Worm (Caenorhabditis elegans) whole organism, L1 larva: ENCODE results near the gene idpp-14.

ENCODE experiments used
- C16A3.4 ChIP-seq: fragments of 150-350 bp; optimal IDR thresholded peaks from 2 replicates; lab custom pipeline; 2014; ENCODE audit warnings: missing biosample characterization, missing genetic modification characterization
- C34B4.2 ChIP-seq: sonication (generic microtip); optimal IDR thresholded peaks from 2 replicates; lab custom pipeline; 2017; ENCODE audit warnings: mild to moderate bottlenecking, missing genetic modification characterization, missing compliant biosample characterization
- F16B12.6 ChIP-seq: fragments of 150-350 bp; optimal IDR thresholded peaks from 2 replicates; lab custom pipeline; 2014; ENCODE audit warnings: missing biosample characterization, missing genetic modification characterization
- Y116A8C.19 ChIP-seq: sonication (generic microtip); optimal IDR thresholded peaks from 2 replicates; lab custom pipeline; 2016; ENCODE audit warnings: missing compliant biosample characterization, missing genetic modification characterization, borderline replicate concordance
- alr-1 ChIP-seq: fragments of 200-800 bp; sonication (Bioruptor generic); optimal IDR thresholded peaks from 2 replicates; lab custom pipeline; 2018; ENCODE audit warnings: borderline replicate concordance, mild to moderate bottlenecking, missing genetic modification characterization, missing compliant biosample characterization
- ama-1 ChIP-seq: fragments of 150-350 bp; optimal IDR thresholded peaks from 2 replicates; lab custom pipeline; 2014
- blmp-1 ChIP-seq: fragments of 150-350 bp; optimal IDR thresholded peaks from 2 replicates; lab custom pipeline; 2014; ENCODE audit warnings: missing biosample characterization, missing genetic modification characterization
- ceh-63 ChIP-seq: fragments of 200-800 bp; sonication (Bioruptor generic); optimal IDR thresholded peaks from 2 replicates; lab custom pipeline; 2018; ENCODE audit warnings: mild to moderate bottlenecking, missing genetic modification characterization, missing compliant biosample characterization
- ceh-82 ChIP-seq, 3 experiments: fragments of 150-350 bp in 1 of 3; sonication (generic microtip) in 2 of 3; optimal IDR thresholded peaks; 2 replicates each; lab custom pipeline; 2014 to 2017; ENCODE audit warnings: missing biosample characterization in 3 of 3, missing genetic modification characterization in 3 of 3
- ceh-88 ChIP-seq: fragments of 200-800 bp; sonication (Bioruptor generic); IDR thresholded peaks from 2 replicates; pipeline ENCODE4 v1.3.6; 2022; ENCODE audit warnings: missing genetic modification characterization, missing compliant biosample characterization
- ceh-90 ChIP-seq: sonication (generic microtip); optimal IDR thresholded peaks from 2 replicates; lab custom pipeline; 2016; ENCODE audit warnings: missing genetic modification characterization, missing compliant biosample characterization
- ces-1 ChIP-seq: fragments of 150-350 bp; optimal IDR thresholded peaks from 2 replicates; lab custom pipeline; 2014; ENCODE audit warnings: missing biosample characterization, missing genetic modification reagents, missing genetic modification characterization
- dpl-1 ChIP-seq, 3 experiments: fragments of 150-350 bp in 2 of 3; sonication (generic microtip) in 1 of 3; optimal IDR thresholded peaks; 2 replicates each; lab custom pipeline; 2014 to 2017; ENCODE audit warnings: missing biosample characterization in 3 of 3, missing genetic modification characterization in 3 of 3, missing genetic modification reagents in 3 of 3
- dsc-1 ChIP-seq: sonication (generic microtip); optimal IDR thresholded peaks from 2 replicates; lab custom pipeline; 2016; ENCODE audit warnings: mild to moderate bottlenecking, missing genetic modification characterization, missing compliant biosample characterization
- efl-3 ChIP-seq: fragments of 200-800 bp; sonication (Bioruptor generic); optimal IDR thresholded peaks from 2 replicates; lab custom pipeline; 2018; ENCODE audit warnings: mild to moderate bottlenecking, missing genetic modification characterization, missing compliant biosample characterization
- egl-13 ChIP-seq: sonication (generic microtip); optimal IDR thresholded peaks from 2 replicates; lab custom pipeline; 2016; ENCODE audit warnings: missing genotype, missing genetic modification reagents, missing genetic modification characterization, missing compliant biosample characterization
- ets-5 ChIP-seq: fragments of 200-800 bp; sonication (Bioruptor generic); IDR thresholded peaks from 2 replicates; pipeline ENCODE4 v1.3.6; 2022; ENCODE audit warnings: missing genetic modification characterization, missing compliant biosample characterization
- fkh-10 ChIP-seq: sonication (generic microtip); optimal IDR thresholded peaks from 2 replicates; lab custom pipeline; 2017; ENCODE audit warnings: missing biosample characterization, missing genetic modification reagents, missing genetic modification characterization
- fkh-4 ChIP-seq: sonication (generic microtip); optimal IDR thresholded peaks from 2 replicates; lab custom pipeline; 2016; ENCODE audit warnings: missing compliant biosample characterization, missing genetic modification characterization, borderline replicate concordance
- fos-1 ChIP-seq: fragments of 150-350 bp; optimal IDR thresholded peaks from 2 replicates; lab custom pipeline; 2014; ENCODE audit warnings: missing biosample characterization, missing genetic modification characterization
- grh-1 ChIP-seq: fragments of 200-800 bp; sonication (Bioruptor generic); IDR thresholded peaks from 2 replicates; pipeline ENCODE4 v1.3.6; 2022; ENCODE audit warnings: missing genetic modification reagents, missing genetic modification characterization, missing compliant biosample characterization
- hlh-17 ChIP-seq: fragments of 200-800 bp; sonication (Bioruptor generic); optimal IDR thresholded peaks from 2 replicates; lab custom pipeline; 2018; ENCODE audit warnings: missing genetic modification characterization, mild to moderate bottlenecking, missing compliant biosample characterization, moderate library complexity, borderline replicate concordance
- irx-1 ChIP-seq: sonication (generic microtip); optimal IDR thresholded peaks from 2 replicates; lab custom pipeline; 2016; ENCODE audit warnings: missing genetic modification characterization, missing compliant biosample characterization
- jun-1 ChIP-seq: fragments of 150-350 bp; optimal IDR thresholded peaks from 2 replicates; lab custom pipeline; 2014; ENCODE audit warnings: missing biosample characterization, missing genetic modification reagents, missing genetic modification characterization
- lin-39 ChIP-seq: fragments of 150-350 bp; optimal IDR thresholded peaks from 2 replicates; lab custom pipeline; 2014; ENCODE audit warnings: missing biosample characterization, missing genetic modification reagents, missing genetic modification characterization
- lir-3 ChIP-seq: sonication (generic microtip); optimal IDR thresholded peaks from 2 replicates; lab custom pipeline; 2016; ENCODE audit warnings: mild to moderate bottlenecking, missing genetic modification characterization, moderate library complexity, missing compliant biosample characterization; ENCODE audit not compliant: poor library complexity
- lsy-2 ChIP-seq, 2 experiments: fragments of 150-350 bp; optimal IDR thresholded peaks; 2 replicates each; lab custom pipeline; 2014; ENCODE audit warnings: missing biosample characterization in 2 of 2, missing genetic modification characterization in 2 of 2
- mab-9 ChIP-seq: fragments of 200-800 bp; sonication (Bioruptor generic); IDR thresholded peaks from 2 replicates; pipeline ENCODE4 v1.3.6; 2022; ENCODE audit warnings: missing genetic modification reagents, missing genetic modification characterization, missing compliant biosample characterization
- mdl-1 ChIP-seq, 2 experiments: fragments of 150-350 bp; optimal IDR thresholded peaks; 2 replicates each; lab custom pipeline; 2014 to 2017; ENCODE audit warnings: missing biosample characterization in 2 of 2, missing genetic modification characterization in 2 of 2, inconsistent platforms in 1 of 2
- mef-2 ChIP-seq: fragments of 150-350 bp; optimal IDR thresholded peaks from 2 replicates; lab custom pipeline; 2014; ENCODE audit warnings: missing biosample characterization, missing genetic modification characterization
- mep-1 ChIP-seq: fragments of 150-350 bp; optimal IDR thresholded peaks from 2 replicates; lab custom pipeline; 2014; ENCODE audit warnings: missing biosample characterization, missing genetic modification characterization
- nhr-11 ChIP-seq: fragments of 150-350 bp; optimal IDR thresholded peaks from 2 replicates; lab custom pipeline; 2014; ENCODE audit warnings: missing biosample characterization, missing genetic modification characterization
- nhr-20 ChIP-seq: sonication (generic microtip); optimal IDR thresholded peaks from 2 replicates; lab custom pipeline; 2016; ENCODE audit warnings: mild to moderate bottlenecking, missing genetic modification characterization, missing compliant biosample characterization
- nhr-237 ChIP-seq: fragments of 150-350 bp; optimal IDR thresholded peaks from 2 replicates; lab custom pipeline; 2014; ENCODE audit warnings: missing biosample characterization, missing genetic modification characterization
- nhr-47 ChIP-seq: sonication (generic microtip); optimal IDR thresholded peaks from 2 replicates; lab custom pipeline; 2016; ENCODE audit warnings: mild to moderate bottlenecking, missing genetic modification characterization, moderate library complexity, missing compliant biosample characterization
- nhr-77 ChIP-seq: fragments of 150-350 bp; optimal IDR thresholded peaks from 2 replicates; lab custom pipeline; 2014; ENCODE audit warnings: missing biosample characterization, missing genetic modification characterization
- nhr-84 ChIP-seq: sonication (generic microtip); optimal IDR thresholded peaks from 2 replicates; lab custom pipeline; 2017; ENCODE audit warnings: missing biosample characterization, missing genetic modification characterization
- nhr-85 ChIP-seq: sonication (generic microtip); peaks from one replicate; lab custom pipeline; 2016; ENCODE audit warnings: missing genetic modification characterization, inconsistent platforms, missing compliant biosample characterization
- pag-3 ChIP-seq: sonication (generic microtip); optimal IDR thresholded peaks from 2 replicates; lab custom pipeline; 2017; ENCODE audit warnings: missing genetic modification characterization, mild to moderate bottlenecking, missing compliant biosample characterization, antibody characterized with exemption, borderline replicate concordance; ENCODE audit not compliant: insufficient read depth
- pqm-1 ChIP-seq: sonication (generic microtip); optimal IDR thresholded peaks from 3 replicates; lab custom pipeline; 2017; ENCODE audit warnings: missing biosample characterization, missing genetic modification characterization
- rnt-1 ChIP-seq: sonication (generic microtip); optimal IDR thresholded peaks from 2 replicates; lab custom pipeline; 2016; ENCODE audit warnings: mild to moderate bottlenecking, missing genetic modification characterization, moderate library complexity, missing compliant biosample characterization
- snpc-4 ChIP-seq: fragments of 150-350 bp; optimal IDR thresholded peaks from 2 replicates; lab custom pipeline; 2014; ENCODE audit warnings: missing biosample characterization, missing genetic modification characterization
- sox-4 ChIP-seq: sonication (generic microtip); optimal IDR thresholded peaks from 2 replicates; lab custom pipeline; 2016; ENCODE audit warnings: missing genetic modification characterization, missing compliant biosample characterization
- sptf-1 ChIP-seq: fragments of 150-350 bp; optimal IDR thresholded peaks from 2 replicates; lab custom pipeline; 2014; ENCODE audit warnings: missing biosample characterization, missing genetic modification characterization
- sup-37 ChIP-seq: fragments of 200-800 bp; sonication (Bioruptor generic); optimal IDR thresholded peaks from 2 replicates; lab custom pipeline; 2018; ENCODE audit warnings: mild to moderate bottlenecking, missing genetic modification characterization, missing compliant biosample characterization
- tlp-1 ChIP-seq: fragments of 150-350 bp; optimal IDR thresholded peaks from 2 replicates; lab custom pipeline; 2014; ENCODE audit warnings: missing biosample characterization, missing genetic modification characterization
- unc-130 ChIP-seq: fragments of 150-350 bp; optimal IDR thresholded peaks from 2 replicates; lab custom pipeline; 2017; ENCODE audit warnings: missing biosample characterization, missing genetic modification characterization, inconsistent platforms
- unc-30 ChIP-seq: sonication (generic microtip); optimal IDR thresholded peaks from 2 replicates; lab custom pipeline; 2017; ENCODE audit warnings: missing biosample characterization, missing genetic modification characterization
- unc-62 ChIP-seq: fragments of 150-350 bp; optimal IDR thresholded peaks from 2 replicates; lab custom pipeline; 2014; ENCODE audit warnings: missing biosample characterization, missing genetic modification reagents, missing genetic modification characterization
- unc-98 ChIP-seq: fragments of 200-800 bp; sonication (Bioruptor generic); IDR thresholded peaks from 2 replicates; pipeline ENCODE4 v1.3.6; 2022; ENCODE audit warnings: missing genetic modification characterization, missing compliant biosample characterization
- vab-15 ChIP-seq: sonication (generic microtip); optimal IDR thresholded peaks from 2 replicates; lab custom pipeline; 2017; ENCODE audit warnings: missing genotype, mild to moderate bottlenecking, missing genetic modification characterization, missing compliant biosample characterization
- zag-1 ChIP-seq: fragments of 150-350 bp; optimal IDR thresholded peaks from 2 replicates; lab custom pipeline; 2014; ENCODE audit warnings: missing biosample characterization, missing genetic modification characterization

The idpp-14 gene

ce11 chrX:16130213-16130612, 48.1 kb downstream of the idpp-14 start (continued):
- TF ChIP-seq ceh-82 (tag; optimal IDR thresholded peaks at IDR 0.05; lab: Kevin White, UChicago) (no peak), ama-1 (lab: Kevin White, UChicago) (no peak)

ce11 chrX:16131044-16131443, 48.9 kb downstream of the idpp-14 start:
- TF ChIP-seq mef-2 (tag; lab: Kevin White, UChicago) (no peak), ets-5 (GFP tag; lab: Robert Waterston, UW) (no peak), vab-15 (tag; lab: Kevin White, UChicago) (no peak), efl-3 (GFP tag; lab: Kevin White, UChicago) (no peak), fkh-10 (GFP tag; lab: Kevin White, UChicago) (no peak), nhr-237 (tag; lab: Kevin White, UChicago) (no peak), unc-130 (tag; lab: Kevin White, UChicago) (no peak), F16B12.6 (tag; lab: Kevin White, UChicago) (no peak), jun-1 (tag; lab: Kevin White, UChicago) (peak; percentile 23), zag-1 (no peak), Y116A8C.19 (no peak), ama-1 (lab: Kevin White, UChicago) (no peak), sup-37 (GFP tag; lab: Kevin White, UChicago) (peak; percentile 27), tlp-1 (tag; lab: Kevin White, UChicago) (no peak), pag-3 (tag; lab: Kevin White, UChicago) (no peak), nhr-85 (tag; lab: Kevin White, UChicago) (no peak), nhr-11 (tag; lab: Kevin White, UChicago) (peak; percentile 7), alr-1 (tag; lab: Kevin White, UChicago) (no peak), blmp-1 (no peak), mep-1 (tag; lab: Kevin White, UChicago) (peak; percentile 22), lsy-2 (tag; optimal IDR thresholded peaks at IDR 0.05; lab: Kevin White, UChicago) (peak; percentile 17 to 41), nhr-77 (tag; lab: Kevin White, UChicago) (peak; percentile 80), hlh-17 (no peak), ceh-90 (tag; lab: Kevin White, UChicago) (no peak), unc-30 (no peak), ceh-63 (GFP tag; lab: Kevin White, UChicago) (no peak), rnt-1 (tag; lab: Kevin White, UChicago) (no peak), ceh-88 (GFP tag; lab: Robert Waterston, UW) (0 out of 2 replicates have a peak, but pooled peaks have one; percentile 45), fkh-4 (tag; lab: Kevin White, UChicago) (no peak), lir-3 (tag; lab: Kevin White, UChicago) (no peak), lin-39 (tag; lab: Kevin White, UChicago) (no peak), fos-1 (no peak), pqm-1 (no peak), unc-62 (no peak), sox-4 (tag; lab: Kevin White, UChicago) (no peak), sptf-1 (no peak), irx-1 (peak; percentile 6), nhr-84 (tag; lab: Kevin White, UChicago) (no peak), C16A3.4 (tag; lab: Kevin White, UChicago) (peak; percentile 10), mdl-1 (tag; optimal IDR thresholded peaks at IDR 0.05; lab: Kevin White, UChicago) (peak in 1 of 2 experiments; percentile 91), dsc-1 (tag; lab: Kevin White, UChicago) (no peak), nhr-20 (peak; percentile 69), nhr-47 (tag; lab: Kevin White, UChicago) (peak; percentile 47), C34B4.2 (tag; lab: Kevin White, UChicago) (no peak), unc-98 (GFP tag; lab: Robert Waterston, UW) (no peak), ces-1 (no peak), egl-13 (tag; lab: Kevin White, UChicago) (no peak), snpc-4 (tag; lab: Kevin White, UChicago) (no peak), dpl-1 (GFP tag; optimal IDR thresholded peaks at IDR 0.05; lab: Kevin White, UChicago) (peak in 2 of 3 experiments; percentile 4 to 15), mab-9 (GFP tag; lab: Robert Waterston, UW) (no peak), grh-1 (GFP tag; lab: Robert Waterston, UW) (no peak)
